Fruit fly (Drosophila melanogaster) whole organism, pupa: ENCODE measurements around the gene dnd.

Experiments
- CG10348 ChIP-seq: fragments of 200-800 bp; sonication (Bioruptor generic); IDR thresholded peaks from 2 replicates; pipeline ENCODE4 v1.3.6; 2022; ENCODE audit warnings: missing biosample characterization, missing genetic modification characterization
- CG12605 ChIP-seq: fragments of 200-800 bp; sonication (Bioruptor generic); IDR thresholded peaks from 2 replicates; pipeline ENCODE4 v1.3.6; 2022; ENCODE audit warnings: missing biosample characterization, missing genetic modification characterization
- CG13204 ChIP-seq: fragments of 200-800 bp; sonication (Bioruptor generic); optimal IDR thresholded peaks from 2 replicates; lab custom pipeline; 2018; ENCODE audit warnings: missing biosample characterization, mild to moderate bottlenecking, missing genetic modification characterization, moderate library complexity
- CG14655 ChIP-seq: fragments of 200-800 bp; sonication (Bioruptor generic); optimal IDR thresholded peaks from 3 replicates; lab custom pipeline; 2017; ENCODE audit warnings: mild to moderate bottlenecking, missing biosample characterization, missing genetic modification reagents, missing genetic modification characterization
- CG15710 ChIP-seq: fragments of 200-800 bp; sonication (Bioruptor generic); optimal IDR thresholded peaks from 2 replicates; lab custom pipeline; 2018; ENCODE audit warnings: missing biosample characterization, mild to moderate bottlenecking, missing genetic modification characterization, moderate library complexity
- CG17806 ChIP-seq: fragments of 200-800 bp; sonication (Bioruptor generic); optimal IDR thresholded peaks from 2 replicates; lab custom pipeline; 2018; ENCODE audit warnings: missing biosample characterization, mild to moderate bottlenecking, missing genetic modification characterization, moderate library complexity
- CG32121 ChIP-seq: fragments of 200-800 bp; sonication (Bioruptor generic); IDR thresholded peaks from 2 replicates; pipeline ENCODE4 v1.3.6; 2022; ENCODE audit warnings: missing biosample characterization, missing genetic modification characterization
- CG34367 ChIP-seq: fragments of 200-800 bp; sonication (Bioruptor generic); optimal IDR thresholded peaks from 2 replicates; lab custom pipeline; 2018; ENCODE audit warnings: missing biosample characterization, mild to moderate bottlenecking, missing genetic modification characterization
- CG4496 ChIP-seq: fragments of 200-800 bp; sonication (Bioruptor generic); IDR thresholded peaks from 3 replicates; pipeline ENCODE4 v1.3.6; 2022; ENCODE audit warnings: missing biosample characterization, missing genetic modification characterization
- CG8159 ChIP-seq: fragments of 200-800 bp; sonication (Bioruptor generic); optimal IDR thresholded peaks from 3 replicates; lab custom pipeline; 2018; ENCODE audit warnings: missing biosample characterization, mild to moderate bottlenecking, missing genetic modification characterization, moderate library complexity
- CG8301 ChIP-seq: fragments of 200-800 bp; sonication (Bioruptor generic); optimal IDR thresholded peaks from 2 replicates; lab custom pipeline; 2018; ENCODE audit warnings: missing biosample characterization, mild to moderate bottlenecking, missing genetic modification characterization
- CG9948 ChIP-seq: fragments of 200-800 bp; sonication (Bioruptor generic); optimal IDR thresholded peaks from 2 replicates; lab custom pipeline; 2018; ENCODE audit warnings: missing biosample characterization, mild to moderate bottlenecking, missing genetic modification characterization, moderate library complexity
- D1 ChIP-seq: fragments of 200-800 bp; sonication (Bioruptor generic); optimal IDR thresholded peaks from 2 replicates; lab custom pipeline; 2018; ENCODE audit warnings: missing biosample characterization, mild to moderate bottlenecking, missing genetic modification characterization, moderate library complexity
- EcR ChIP-seq: fragments of 200-800 bp; sonication (Bioruptor generic); optimal IDR thresholded peaks from 3 replicates; lab custom pipeline; 2019; ENCODE audit warnings: missing biosample characterization, missing genetic modification characterization, mild to moderate bottlenecking, moderate library complexity, missing genetic modification reagents
- Ets98B ChIP-seq: fragments of 200-800 bp; sonication (Bioruptor generic); IDR thresholded peaks from 2 replicates; pipeline ENCODE4 v1.3.6; 2022; ENCODE audit warnings: missing biosample characterization, missing genetic modification characterization
- Pif1A ChIP-seq: fragments of 200-800 bp; sonication (Bioruptor generic); optimal IDR thresholded peaks from 3 replicates; lab custom pipeline; 2016; ENCODE audit warnings: missing biosample characterization, missing genetic modification characterization
- Pif1B ChIP-seq: fragments of 200-800 bp; sonication (Bioruptor generic); optimal IDR thresholded peaks from 3 replicates; lab custom pipeline; 2016; ENCODE audit warnings: missing biosample characterization, missing genetic modification characterization
- Snoo ChIP-seq: fragments of 200-800 bp; sonication (Bioruptor generic); optimal IDR thresholded peaks from 3 replicates; lab custom pipeline; 2017; ENCODE audit warnings: missing biosample characterization, mild to moderate bottlenecking, missing genetic modification characterization, inconsistent platforms
- fd96Ca ChIP-seq: fragments of 200-800 bp; sonication (Bioruptor generic); IDR thresholded peaks from 3 replicates; pipeline ENCODE4 v1.3.6; 2022; ENCODE audit warnings: missing biosample characterization, missing genetic modification characterization
- gl ChIP-seq: fragments of 200-800 bp; sonication (Bioruptor generic); optimal IDR thresholded peaks from 2 replicates; lab custom pipeline; 2018; ENCODE audit warnings: missing biosample characterization, mild to moderate bottlenecking, missing genetic modification characterization
- rn ChIP-seq: fragments of 200-800 bp; sonication (Bioruptor generic); IDR thresholded peaks from 2 replicates; pipeline ENCODE4 v1.3.6; 2022; ENCODE audit warnings: missing biosample characterization, missing genetic modification characterization

The dnd gene

DNA sequence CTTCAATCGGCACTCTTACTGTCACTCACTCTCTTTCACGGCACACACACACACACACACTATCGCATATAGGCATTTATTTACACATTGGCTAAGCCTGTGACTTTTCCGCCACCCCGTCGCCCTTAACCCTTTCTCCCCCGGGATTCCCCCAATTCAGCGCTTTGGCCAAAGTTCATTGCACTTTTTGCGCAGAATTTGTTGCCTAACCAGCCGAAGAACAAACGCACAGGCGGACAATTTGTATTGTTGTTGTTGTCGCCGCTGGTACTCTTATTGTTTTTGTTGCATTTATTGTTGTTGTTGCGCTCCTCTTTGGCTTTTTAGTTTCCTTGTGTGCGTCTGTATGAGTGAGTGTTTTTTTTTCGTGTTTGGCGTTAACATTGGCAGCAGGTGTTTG is 11.6 kb upstream of the dnd start:
- TF ChIP-seq gl (tag; lab: Kevin White, UChicago): no peak
- peak; percentile 78 for TF ChIP-seq EcR
- no peak for TF ChIP-seq CG4496 (GFP tag; lab: Robert Waterston, UW)
- TF ChIP-seq CG14655 (GFP tag; lab: Kevin White, UChicago): no peak
- no peak for TF ChIP-seq CG12605

DNA sequence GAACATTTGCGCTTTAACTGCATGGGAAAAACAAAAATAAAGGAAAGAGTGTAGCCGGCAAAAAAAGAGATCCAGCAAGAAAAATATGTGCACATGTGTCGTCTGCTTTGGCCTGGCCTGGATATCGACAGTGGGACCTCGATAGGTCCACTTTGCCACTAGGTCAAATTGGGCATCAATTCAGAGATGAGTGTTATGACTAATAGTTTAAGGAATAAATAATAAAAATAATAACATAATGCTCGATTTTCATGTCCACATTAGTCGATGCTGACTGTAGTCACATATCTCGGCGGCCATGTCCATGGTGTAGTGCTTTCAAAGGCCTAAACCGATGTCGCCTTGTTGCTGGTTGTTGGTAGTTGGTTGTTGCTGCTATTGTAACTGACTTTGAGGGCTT is 10.4 kb upstream of the dnd start:
- TF ChIP-seq gl (tag; lab: Kevin White, UChicago) (peak; percentile 94), CG8159 (peak; percentile 95), Snoo (tag; lab: Kevin White, UChicago) (peak; percentile 83), CG10348 (peak; percentile 73), CG17806 (tag; lab: Kevin White, UChicago) (peak; percentile 97), CG8301 (tag; lab: Kevin White, UChicago) (peak; percentile 96), CG34367 (tag; lab: Kevin White, UChicago) (peak; percentile 95), CG4496 (GFP tag; lab: Robert Waterston, UW) (peak; percentile 98), Pif1B (GFP tag; lab: Kevin White, UChicago) (peak; percentile 96), CG12605 (peak; percentile 96), CG15710 (tag; lab: Kevin White, UChicago) (peak; percentile 96), D1 (tag; lab: Kevin White, UChicago) (peak; percentile 89), Ets98B (peak; percentile 97), Pif1A (GFP tag; lab: Kevin White, UChicago) (peak; percentile 97), fd96Ca (GFP tag; lab: Robert Waterston, UW) (peak; percentile 97), CG14655 (GFP tag; lab: Kevin White, UChicago) (peak; percentile 97), rn (GFP tag; lab: Robert Waterston, UW) (peak; percentile 88), EcR (peak; percentile 47), CG32121 (GFP tag; lab: Robert Waterston, UW) (peak; percentile 88), CG9948 (peak; percentile 96), CG13204 (GFP tag; lab: Kevin White, UChicago) (peak; percentile 94)

DNA sequence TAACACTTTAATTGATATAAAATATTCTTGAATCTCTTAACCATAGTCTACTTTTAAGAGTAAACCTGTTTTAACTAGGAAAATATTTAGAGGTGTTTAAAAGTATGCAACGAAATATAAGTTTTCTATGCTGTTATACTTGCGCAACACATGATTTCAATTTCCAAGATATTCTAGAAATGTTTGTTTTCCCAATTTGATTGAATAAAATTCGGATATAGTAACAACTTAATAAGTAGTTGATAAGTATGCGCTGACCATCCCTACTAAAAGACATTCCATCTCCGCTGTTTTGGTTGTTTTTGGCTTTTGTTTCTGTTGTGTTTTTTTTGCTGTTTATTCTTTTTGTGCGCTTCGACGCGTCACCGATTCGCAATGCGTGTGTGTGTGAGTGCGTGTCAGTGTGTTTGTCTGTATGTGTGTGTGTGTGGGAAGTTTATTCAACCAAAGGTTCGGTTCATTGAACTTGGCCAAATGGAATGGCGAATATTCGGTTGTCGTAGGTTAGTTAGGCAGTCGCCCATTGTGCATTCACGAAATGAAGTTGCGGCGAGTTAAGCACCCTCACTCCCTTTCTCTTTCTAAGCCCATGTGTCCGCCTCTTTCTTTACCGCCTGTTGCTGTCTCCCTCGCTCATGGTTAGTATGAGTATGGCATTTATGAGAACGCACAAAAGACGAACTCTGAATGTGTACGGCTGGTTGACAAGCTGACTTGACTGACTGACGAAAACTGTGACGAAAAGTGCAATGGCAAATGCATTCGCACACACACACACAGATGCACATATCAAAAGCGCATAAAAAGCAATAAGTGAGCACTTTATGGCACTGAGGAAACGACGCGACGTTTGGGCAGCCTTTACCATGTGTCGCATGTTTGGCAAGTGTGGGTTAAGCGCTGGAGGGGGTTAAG is 9.1 kb upstream of the dnd start:
- no peak for TF ChIP-seq rn (GFP tag; lab: Robert Waterston, UW)
- peak; percentile 59 for TF ChIP-seq gl (tag; lab: Kevin White, UChicago)
- TF ChIP-seq CG15710 (tag; lab: Kevin White, UChicago): peak; percentile 6
- peak; percentile 70 for TF ChIP-seq CG12605
- peak; percentile 43 for TF ChIP-seq CG17806 (tag; lab: Kevin White, UChicago)
- TF ChIP-seq CG10348: no peak
- no peak for TF ChIP-seq Pif1A (GFP tag; lab: Kevin White, UChicago)
- TF ChIP-seq CG9948: peak; percentile 27
- peak; percentile 3 for TF ChIP-seq Snoo (tag; lab: Kevin White, UChicago)
- no peak for TF ChIP-seq CG13204 (GFP tag; lab: Kevin White, UChicago)
- peak; percentile 85 for TF ChIP-seq EcR
- peak; percentile 22 for TF ChIP-seq CG8301 (tag; lab: Kevin White, UChicago)
- TF ChIP-seq CG4496 (GFP tag; lab: Robert Waterston, UW): peak; percentile 41; the same call in 1 of the 3 replicates
- TF ChIP-seq Pif1B (GFP tag; lab: Kevin White, UChicago): no peak
- no peak for TF ChIP-seq D1 (tag; lab: Kevin White, UChicago)
- peak; percentile 72 for TF ChIP-seq CG14655 (GFP tag; lab: Kevin White, UChicago)
- TF ChIP-seq CG8159: peak; percentile 56
- peak; percentile 16 for TF ChIP-seq CG34367 (tag; lab: Kevin White, UChicago)
- 0 out of 2 replicates have a peak, but pooled peaks have one; percentile 13 for TF ChIP-seq Ets98B
- 0 out of 3 replicates have a peak, but pooled peaks have one; percentile 9 for TF ChIP-seq fd96Ca (GFP tag; lab: Robert Waterston, UW)
- no peak for TF ChIP-seq CG32121 (GFP tag; lab: Robert Waterston, UW)

DNA sequence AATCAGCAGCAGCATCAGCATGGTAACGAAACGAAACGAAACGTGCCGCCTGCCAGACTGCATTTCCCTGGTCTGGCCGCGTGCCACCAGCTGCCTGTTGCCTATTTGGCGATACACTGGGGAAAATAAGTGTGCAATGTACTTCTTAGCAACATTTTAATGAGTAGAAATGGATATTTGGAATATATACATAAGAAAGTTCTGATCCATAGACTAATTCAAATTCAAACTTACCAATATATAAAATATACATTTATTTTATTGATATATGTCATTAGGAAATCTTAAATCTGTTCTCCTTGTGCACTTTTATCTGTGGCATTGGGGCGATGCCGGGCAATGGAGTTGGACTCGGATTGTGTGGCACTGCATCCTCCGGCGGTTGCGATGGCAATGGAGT is 6.8 kb upstream of the dnd start:
- TF ChIP-seq CG15710 (tag; lab: Kevin White, UChicago): peak; percentile 80
- peak; percentile 62 for TF ChIP-seq gl (tag; lab: Kevin White, UChicago)
- peak; percentile 93 for TF ChIP-seq CG14655 (GFP tag; lab: Kevin White, UChicago)
- peak; percentile 42 for TF ChIP-seq EcR
- peak; percentile 68; the same call in 2 of the 3 replicates for TF ChIP-seq fd96Ca (GFP tag; lab: Robert Waterston, UW)
- peak; percentile 90 for TF ChIP-seq CG4496 (GFP tag; lab: Robert Waterston, UW)
- TF ChIP-seq CG34367 (tag; lab: Kevin White, UChicago): peak; percentile 78
- TF ChIP-seq Pif1A (GFP tag; lab: Kevin White, UChicago): peak; percentile 81
- peak; percentile 87 for TF ChIP-seq CG9948
- TF ChIP-seq rn (GFP tag; lab: Robert Waterston, UW): peak; percentile 78
- TF ChIP-seq CG8159: peak; percentile 85
- peak; percentile 86 for TF ChIP-seq CG32121 (GFP tag; lab: Robert Waterston, UW)
- TF ChIP-seq D1 (tag; lab: Kevin White, UChicago): peak; percentile 80
- peak; percentile 32 for TF ChIP-seq Snoo (tag; lab: Kevin White, UChicago)
- TF ChIP-seq Pif1B (GFP tag; lab: Kevin White, UChicago): peak; percentile 72
- 0 out of 2 replicates have a peak, but pooled peaks have one; percentile 29 for TF ChIP-seq CG10348
- peak; percentile 85 for TF ChIP-seq Ets98B
- peak; percentile 85 for TF ChIP-seq CG17806 (tag; lab: Kevin White, UChicago)
- TF ChIP-seq CG13204 (GFP tag; lab: Kevin White, UChicago): peak; percentile 59
- TF ChIP-seq CG8301 (tag; lab: Kevin White, UChicago): peak; percentile 92
- TF ChIP-seq CG12605: peak; percentile 84

DNA sequence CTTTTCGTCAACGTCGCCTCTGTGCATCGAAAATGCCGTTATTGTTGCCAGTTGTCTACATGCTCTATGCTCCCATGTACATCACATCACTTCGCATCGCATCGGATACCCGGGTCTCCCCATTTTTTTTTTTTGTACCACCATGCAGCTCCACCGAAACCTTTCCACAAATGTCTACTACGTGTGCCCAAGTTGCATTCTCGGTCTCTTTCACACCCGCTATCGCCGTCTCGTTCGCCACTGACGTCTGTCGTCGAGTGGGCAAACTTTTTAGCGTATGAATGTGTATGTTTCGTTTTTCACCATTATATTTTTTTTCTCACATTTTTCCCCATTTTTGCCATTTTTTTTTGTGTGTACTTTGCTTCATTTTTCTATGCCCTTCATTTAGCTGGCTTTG is 5.3 kb upstream of the dnd start:
- TF ChIP-seq EcR (no peak), CG13204 (GFP tag; lab: Kevin White, UChicago) (peak; percentile 51), Pif1B (GFP tag; lab: Kevin White, UChicago) (peak; percentile 11), CG8301 (tag; lab: Kevin White, UChicago) (no peak), gl (tag; lab: Kevin White, UChicago) (peak; percentile 8), CG4496 (GFP tag; lab: Robert Waterston, UW) (peak; percentile 40; the same call in 1 of the 3 replicates), CG15710 (tag; lab: Kevin White, UChicago) (peak; percentile 2), CG32121 (GFP tag; lab: Robert Waterston, UW) (no peak), CG9948 (no peak)
